Fruit fly (Drosophila melanogaster): ENCODE results near the gene CG32687.

CG32687 gene

dm6 chrX:10496319-10496718 lies 9.3 kb upstream of the CG32687 start:
- no peak for TF ChIP-seq Dfd (GFP tag; optimal IDR thresholded peaks at IDR 0.05)
- TF ChIP-seq Myc (optimal IDR thresholded peaks at IDR 0.05), result no peak
- TF ChIP-seq psq (GFP tag; optimal IDR thresholded peaks at IDR 0.05), result no peak
- TF ChIP-seq br (GFP tag; optimal IDR thresholded peaks at IDR 0.05), result no peak
- no peak for TF ChIP-seq HLH106 (tag; optimal IDR thresholded peaks at IDR 0.05)
- no peak for TF ChIP-seq tai (GFP tag; optimal IDR thresholded peaks at IDR 0.05)
- TF ChIP-seq CrebA (GFP tag; optimal IDR thresholded peaks at IDR 0.05; ENCODE audit: borderline replicate concordance), result no peak
- TF ChIP-seq Rel (GFP tag; optimal IDR thresholded peaks at IDR 0.05), result no peak
- TF ChIP-seq Rel (tag; optimal IDR thresholded peaks at IDR 0.05), result peak; percentile 34

dm6 chrX:10487964-10488605 lies 1.1 kb upstream of the CG32687 start:
- TF ChIP-seq lola (GFP tag; optimal IDR thresholded peaks at IDR 0.05) (no peak), woc (GFP tag; optimal IDR thresholded peaks at IDR 0.05) (peak; percentile 13), Myc (optimal IDR thresholded peaks at IDR 0.05) (no peak), CrebA (GFP tag; optimal IDR thresholded peaks at IDR 0.05; ENCODE audit: borderline replicate concordance) (no peak), rgr (GFP tag; optimal IDR thresholded peaks at IDR 0.05) (peak; percentile 73), tai (GFP tag; optimal IDR thresholded peaks at IDR 0.05) (no peak), psq (GFP tag; optimal IDR thresholded peaks at IDR 0.05) (peak; percentile 68), HLH106 (tag; optimal IDR thresholded peaks at IDR 0.05) (peak; percentile 72), Dif (GFP tag; optimal IDR thresholded peaks at IDR 0.05; ENCODE audit: partially characterized antibody) (no peak), Vsx2 (GFP tag; optimal IDR thresholded peaks at IDR 0.05; ENCODE audit: partially characterized antibody) (no peak), GATAd (GFP tag; optimal IDR thresholded peaks at IDR 0.05) (no peak), sage (GFP tag; optimal IDR thresholded peaks at IDR 0.05) (no peak), brk (GFP tag; optimal IDR thresholded peaks at IDR 0.05) (no peak), Dfd (GFP tag; optimal IDR thresholded peaks at IDR 0.05) (no peak), dl (GFP tag; optimal IDR thresholded peaks at IDR 0.05; ENCODE audit: insufficient read depth in 1 of 2, partially characterized antibody in 2 of 2) (no peak), Hr83 (GFP tag; optimal IDR thresholded peaks at IDR 0.05; ENCODE audit: poor library complexity, severe bottlenecking) (no peak), foxo (GFP tag; optimal IDR thresholded peaks at IDR 0.05) (peak in 1 of 2 experiments; percentile 76), CG32264 (GFP tag; optimal IDR thresholded peaks at IDR 0.05) (no peak), h (GFP tag; optimal IDR thresholded peaks at IDR 0.05) (peak; percentile 77), ey (GFP tag; optimal IDR thresholded peaks at IDR 0.05) (peak; percentile 79), dmrt93B (GFP tag; optimal IDR thresholded peaks at IDR 0.05) (peak; percentile 45), sv (GFP tag; optimal IDR thresholded peaks at IDR 0.05) (no peak), N (GFP tag; optimal IDR thresholded peaks at IDR 0.05) (no peak), Sp1 (GFP tag; optimal IDR thresholded peaks at IDR 0.05) (peak; percentile 72), OdsH (GFP tag; optimal IDR thresholded peaks at IDR 0.05) (peak; percentile 71), fru (GFP tag; optimal IDR thresholded peaks at IDR 0.05) (peak; percentile 82), Jra (GFP tag; optimal IDR thresholded peaks at IDR 0.05) (peak; percentile 26), Hr78 (GFP tag; optimal IDR thresholded peaks at IDR 0.05) (no peak), jim (GFP tag; optimal IDR thresholded peaks at IDR 0.05) (no peak), Mio (GFP tag; optimal IDR thresholded peaks at IDR 0.05) (no peak), dsf (GFP tag; optimal IDR thresholded peaks at IDR 0.05; ENCODE audit: borderline replicate concordance) (no peak), CG9705 (GFP tag; optimal IDR thresholded peaks at IDR 0.05) (no peak), Abd-B (GFP tag; optimal IDR thresholded peaks at IDR 0.05) (no peak), Rel (GFP tag; optimal IDR thresholded peaks at IDR 0.05) (no peak), Rel (tag; optimal IDR thresholded peaks at IDR 0.05) (peak; percentile 16), br (GFP tag; optimal IDR thresholded peaks at IDR 0.05) (peak; percentile 72), pan (optimal IDR thresholded peaks at IDR 0.05) (no peak), usp (GFP tag; optimal IDR thresholded peaks at IDR 0.05) (no peak), Hnf4 (GFP tag; optimal IDR thresholded peaks at IDR 0.05) (peak; percentile 13)

Data from whole organism, wandering third instar larva.